Fruit fly (Drosophila melanogaster): ENCODE results near the gene Ttc26.

DNA sequence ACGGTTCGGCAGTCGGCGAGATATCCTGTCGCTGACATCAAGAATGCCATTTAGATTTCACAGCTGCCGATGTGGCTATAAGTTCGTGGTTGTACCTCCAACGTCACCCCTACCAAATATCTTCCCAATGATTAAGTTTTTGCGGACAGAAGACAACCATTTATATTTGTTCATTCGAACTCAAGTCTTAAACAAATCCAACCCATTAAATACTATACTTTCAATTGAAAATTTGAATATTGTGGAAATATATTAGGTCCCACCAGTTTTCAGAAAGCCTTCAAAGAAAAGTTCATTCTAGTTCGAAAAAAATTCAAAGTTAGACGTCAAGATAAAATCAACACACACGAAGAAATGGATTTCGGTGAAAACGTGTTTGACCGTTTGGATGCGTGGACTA is 11.4 kb upstream of the Ttc26 start, which contains the start of gene CG12784:
- TF ChIP-seq dsf (GFP tag; optimal IDR thresholded peaks at IDR 0.05; ENCODE audit: borderline replicate concordance) = no peak
- TF ChIP-seq Jra (GFP tag; optimal IDR thresholded peaks at IDR 0.05) = no peak
- no peak for TF ChIP-seq lola (GFP tag; optimal IDR thresholded peaks at IDR 0.05)
- no peak for TF ChIP-seq h (GFP tag; optimal IDR thresholded peaks at IDR 0.05)
- TF ChIP-seq psq (GFP tag; optimal IDR thresholded peaks at IDR 0.05) = no peak
- TF ChIP-seq pan (optimal IDR thresholded peaks at IDR 0.05) = no peak
- TF ChIP-seq rgr (GFP tag; optimal IDR thresholded peaks at IDR 0.05) = no peak
- TF ChIP-seq Myc (optimal IDR thresholded peaks at IDR 0.05) = no peak
- no peak for TF ChIP-seq usp (GFP tag; optimal IDR thresholded peaks at IDR 0.05)
- no peak for TF ChIP-seq ey (GFP tag; optimal IDR thresholded peaks at IDR 0.05)
- TF ChIP-seq HLH106 (tag; optimal IDR thresholded peaks at IDR 0.05) = no peak
- no peak for TF ChIP-seq Sp1 (GFP tag; optimal IDR thresholded peaks at IDR 0.05)
- TF ChIP-seq Abd-B (GFP tag; optimal IDR thresholded peaks at IDR 0.05) = no peak

Data from whole organism, wandering third instar larva.